Fruit fly (Drosophila melanogaster): Measurements from ENCODE around the gene sav.

The sav gene

DNA sequence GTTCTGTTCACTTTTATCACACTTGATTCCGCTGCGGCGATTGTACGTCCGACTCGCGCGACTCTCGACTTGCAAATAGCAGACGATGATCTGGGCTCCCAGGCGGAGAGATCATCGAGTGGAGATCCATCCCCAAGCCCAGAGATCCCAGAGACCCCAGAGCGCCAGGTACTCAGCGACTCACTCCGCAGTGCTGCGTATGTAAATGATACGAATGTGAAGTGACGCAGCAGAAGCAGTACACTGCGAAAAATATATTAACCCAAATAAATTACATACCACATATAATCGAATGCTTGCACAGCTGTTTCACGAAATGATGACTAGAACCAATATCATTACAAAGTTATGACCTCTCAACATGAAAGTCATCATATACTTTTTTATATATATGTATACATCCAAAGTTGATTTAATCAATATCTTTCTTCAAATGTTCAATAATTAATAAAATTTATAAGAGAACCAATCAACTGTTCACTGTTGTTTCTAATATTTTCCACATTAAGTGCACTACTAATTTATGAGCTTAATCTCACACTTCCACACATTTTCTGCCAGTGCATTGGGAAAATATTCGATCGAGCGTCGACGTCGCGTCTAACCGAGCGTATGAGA lies 6.2 kb upstream of the sav start, which contains the start of gene CG17111 (continued):
- TF ChIP-seq CG18262 (tag; optimal IDR thresholded peaks at IDR 0.05) (no peak), Hmr (GFP tag; optimal IDR thresholded peaks at IDR 0.05) (peak; percentile 37), tio (GFP tag; optimal IDR thresholded peaks at IDR 0.05) (no peak), CG8765 (GFP tag; IDR thresholded peaks at IDR 0.05) (no peak), CG6765 (GFP tag; optimal IDR thresholded peaks at IDR 0.05) (no peak), cwo (GFP tag; optimal IDR thresholded peaks at IDR 0.05) (peak; percentile 24), CG6854 (GFP tag; optimal IDR thresholded peaks at IDR 0.05) (no peak), CG17359 (tag; optimal IDR thresholded peaks at IDR 0.05) (no peak), dysf (GFP tag; IDR thresholded peaks at IDR 0.05) (peak; percentile 36; the same call in 2 of the 3 replicates), az2 (GFP tag; optimal IDR thresholded peaks at IDR 0.05) (peak; percentile 15), CG10462 (GFP tag; optimal IDR thresholded peaks at IDR 0.05) (no peak), pan (optimal IDR thresholded peaks at IDR 0.05) (no peak), pan (GFP tag; optimal IDR thresholded peaks at IDR 0.05 in 1 of 2, IDR thresholded peaks at IDR 0.05 in 1 of 2) (peak in 1 of 2 experiments; percentile 30), CG4707 (GFP tag; optimal IDR thresholded peaks at IDR 0.05) (no peak), tgo (GFP tag; IDR thresholded peaks at IDR 0.05) (peak; percentile 17; the same call in 1 of the 3 replicates), CG1602 (GFP tag; optimal IDR thresholded peaks at IDR 0.05) (peak; percentile 28), Eip74EF (GFP tag; optimal IDR thresholded peaks at IDR 0.05) (no peak), Sox102F (GFP tag; optimal IDR thresholded peaks at IDR 0.05) (peak; percentile 55), CG1603 (tag; optimal IDR thresholded peaks at IDR 0.05) (no peak), inv (GFP tag; IDR thresholded peaks at IDR 0.05; ENCODE audit: partially characterized antibody) (no peak), Deaf1 (tag; optimal IDR thresholded peaks at IDR 0.05) (peak; percentile 8), Stat92E (GFP tag; optimal IDR thresholded peaks at IDR 0.05) (no peak), sna (GFP tag; IDR thresholded peaks at IDR 0.05; ENCODE audit: partially characterized antibody) (no peak), CG4854 (GFP tag; optimal IDR thresholded peaks at IDR 0.05) (no peak), CG30431 (GFP tag; optimal IDR thresholded peaks at IDR 0.05) (no peak), CG11093 (GFP tag; IDR thresholded peaks at IDR 0.05) (no peak), CG11504 (tag; optimal IDR thresholded peaks at IDR 0.05) (peak; percentile 78), Spps (tag; optimal IDR thresholded peaks at IDR 0.05) (no peak), CG15601 (tag; optimal IDR thresholded peaks at IDR 0.05) (no peak), CG10209 (GFP tag; optimal IDR thresholded peaks at IDR 0.05) (peak; percentile 36), CG6689 (GFP tag; IDR thresholded peaks at IDR 0.05) (0 out of 2 replicates have a peak, but pooled peaks have one; percentile 6), CoRest (tag; optimal IDR thresholded peaks at IDR 0.05) (peak; percentile 63), NFAT (GFP tag; IDR thresholded peaks at IDR 0.05) (no peak), Antp (GFP tag; optimal IDR thresholded peaks at IDR 0.05) (no peak), CG9727 (GFP tag; optimal IDR thresholded peaks at IDR 0.05) (peak; percentile 44), phol (tag; optimal IDR thresholded peaks at IDR 0.05) (peak; percentile 60), Rfx (GFP tag; IDR thresholded peaks at IDR 0.05) (no peak), crc (GFP tag; optimal IDR thresholded peaks at IDR 0.05) (no peak), tup (GFP tag; optimal IDR thresholded peaks at IDR 0.05) (no peak), CG8924 (tag; optimal IDR thresholded peaks at IDR 0.05) (peak; percentile 43), CG14860 (GFP tag; IDR thresholded peaks at IDR 0.05; ENCODE audit: partially characterized antibody) (no peak), Hr3 (GFP tag; optimal IDR thresholded peaks at IDR 0.05) (peak; percentile 27), BtbVII (GFP tag; optimal IDR thresholded peaks at IDR 0.05) (no peak), Hr39 (optimal IDR thresholded peaks at IDR 0.05) (no peak), CG11247 (GFP tag; IDR thresholded peaks at IDR 0.05) (no peak), gem (tag; optimal IDR thresholded peaks at IDR 0.05) (peak; percentile 72), her (GFP tag; optimal IDR thresholded peaks at IDR 0.05) (no peak), CG16813 (GFP tag; IDR thresholded peaks at IDR 0.05; ENCODE audit: partially characterized antibody) (no peak), MBD-R2 (GFP tag; IDR thresholded peaks at IDR 0.05) (no peak), Lim3 (GFP tag; IDR thresholded peaks at IDR 0.05) (no peak)
